Fruit fly (Drosophila melanogaster) whole organism, wandering third instar larva: ENCODE results near the gene CG9338.

Experiments
- CG32264 ChIP-seq: fragments of 200-800 bp; sonication (Bioruptor generic); optimal IDR thresholded peaks from 2 replicates; lab custom pipeline; 2016; ENCODE audit warnings: missing biosample characterization, missing genetic modification characterization
- Hr78 ChIP-seq: fragments of >200 bp; optimal IDR thresholded peaks from 2 replicates; lab custom pipeline; 2017; ENCODE audit warnings: missing biosample characterization, missing genetic modification characterization
- Mio ChIP-seq: sonication (Bioruptor generic); optimal IDR thresholded peaks from 2 replicates; lab custom pipeline; 2016; ENCODE audit warnings: missing biosample characterization, missing genetic modification characterization
- N ChIP-seq: fragments of >200 bp; optimal IDR thresholded peaks from 2 replicates; lab custom pipeline; 2018; ENCODE audit warnings: missing biosample characterization, missing external identifiers, missing genetic modification characterization
- brk ChIP-seq: fragments of 200-800 bp; sonication (Bioruptor generic); optimal IDR thresholded peaks from 2 replicates; lab custom pipeline; 2016; ENCODE audit warnings: missing biosample characterization, mild to moderate bottlenecking, missing genetic modification characterization
- fru ChIP-seq: fragments of 200-800 bp; sonication (Bioruptor generic); optimal IDR thresholded peaks from 3 replicates; lab custom pipeline; 2016; ENCODE audit warnings: missing biosample characterization, mild to moderate bottlenecking, missing genetic modification characterization

dm6 chr2L:20883624-20884220 is 18.7 kb downstream of the CG9338 start:
- TF ChIP-seq Hr78 (GFP tag; lab: Kevin White, UChicago): no peak
- no peak for TF ChIP-seq CG32264 (GFP tag; lab: Kevin White, UChicago)
- no peak for TF ChIP-seq brk (GFP tag; lab: Kevin White, UChicago)
- no peak for TF ChIP-seq Mio (GFP tag; lab: Kevin White, UChicago)
- TF ChIP-seq fru (GFP tag; lab: Kevin White, UChicago): no peak
- TF ChIP-seq N (GFP tag; lab: Kevin White, UChicago): no peak
